Worm (Caenorhabditis elegans) whole organism, early embryonic: ENCODE results near the gene srh-38.

ENCODE experiments used
- B0310.2 ChIP-seq: sonication (generic microtip); optimal IDR thresholded peaks from 2 replicates; lab custom pipeline; 2016; ENCODE audit warnings: mild to moderate bottlenecking, missing genetic modification characterization, missing compliant biosample characterization
- F13C5.2 ChIP-seq: sonication (generic microtip); optimal IDR thresholded peaks from 2 replicates; lab custom pipeline; 2017; ENCODE audit warnings: mild to moderate bottlenecking, missing genetic modification characterization, inconsistent platforms, missing compliant biosample characterization
- aly-1 ChIP-seq: sonication (generic microtip); optimal IDR thresholded peaks from 2 replicates; lab custom pipeline; 2016; ENCODE audit warnings: missing genetic modification characterization, missing compliant biosample characterization
- ama-1 ChIP-seq: fragments of 150-350 bp; optimal IDR thresholded peaks from 2 replicates; lab custom pipeline; 2014
- ceh-13 ChIP-seq: fragments of 200-800 bp; sonication (Bioruptor generic); optimal IDR thresholded peaks from 2 replicates; lab custom pipeline; 2018; ENCODE audit warnings: mild to moderate bottlenecking, missing genetic modification characterization, missing compliant biosample characterization
- ceh-36 ChIP-seq: sonication (generic microtip); optimal IDR thresholded peaks from 2 replicates; lab custom pipeline; 2016; ENCODE audit warnings: missing genetic modification characterization, inconsistent platforms, missing compliant biosample characterization
- ets-7 ChIP-seq: sonication (generic microtip); optimal IDR thresholded peaks from 2 replicates; lab custom pipeline; 2016; ENCODE audit warnings: missing genotype, missing genetic modification characterization, missing compliant biosample characterization
- flt-1 ChIP-seq: fragments of 200-800 bp; sonication (Bioruptor generic); IDR thresholded peaks from 2 replicates; pipeline ENCODE4 v1.3.6; 2022; ENCODE audit warnings: missing genetic modification characterization, missing compliant biosample characterization
- hmbx-1 ChIP-seq: sonication (generic microtip); optimal IDR thresholded peaks from 2 replicates; lab custom pipeline; 2016; ENCODE audit warnings: mild to moderate bottlenecking, missing genetic modification characterization, missing compliant biosample characterization
- hmg-4 ChIP-seq: fragments of 200-800 bp; sonication (Bioruptor generic); optimal IDR thresholded peaks from 2 replicates; lab custom pipeline; 2018; ENCODE audit warnings: mild to moderate bottlenecking, missing genetic modification characterization, missing compliant biosample characterization
- hnd-1 ChIP-seq: sonication (generic microtip); optimal IDR thresholded peaks from 2 replicates; lab custom pipeline; 2016; ENCODE audit warnings: missing genetic modification characterization, missing compliant biosample characterization
- pes-1 ChIP-seq: fragments of 200-800 bp; sonication (Bioruptor generic); IDR thresholded peaks from 2 replicates; pipeline ENCODE4 v1.3.6; 2022; ENCODE audit warnings: missing genetic modification reagents, missing genetic modification characterization, missing compliant biosample characterization
- scrt-1 ChIP-seq: fragments of 200-800 bp; sonication (Bioruptor generic); IDR thresholded peaks from 2 replicates; pipeline ENCODE4 v1.3.6; 2022; ENCODE audit warnings: missing genetic modification characterization, missing compliant biosample characterization
- sea-1 ChIP-seq: fragments of 200-800 bp; sonication (Bioruptor generic); conservative IDR thresholded peaks from 2 replicates; pipeline ENCODE4 v1.3.6; 2022; ENCODE audit warnings: missing genetic modification characterization, missing compliant biosample characterization
- tbx-11 ChIP-seq: fragments of 200-800 bp; sonication (Bioruptor generic); IDR thresholded peaks from 2 replicates; pipeline ENCODE4 v1.3.6; 2022; ENCODE audit warnings: missing genetic modification characterization, missing compliant biosample characterization
- tbx-37 ChIP-seq: fragments of 200-800 bp; sonication (Bioruptor generic); conservative IDR thresholded peaks from 2 replicates; pipeline ENCODE4 v1.3.6; 2022; ENCODE audit warnings: missing genetic modification reagents, missing genetic modification characterization, missing compliant biosample characterization
- tra-4 ChIP-seq: sonication (generic microtip); optimal IDR thresholded peaks from 2 replicates; lab custom pipeline; 2017; ENCODE audit warnings: missing genetic modification characterization, missing compliant biosample characterization

The srh-38 gene

ce11 chrV:2903227-2903626 lies 19.3 kb downstream of the srh-38 start, which contains the start of gene C31B8.7:
C31B8.7 (minus strand) TSS chrV:2903327.
- no peak for TF ChIP-seq sea-1 (GFP tag; lab: Robert Waterston, UW)
- TF ChIP-seq ama-1 (lab: Kevin White, UChicago), result no peak
- no peak for TF ChIP-seq B0310.2
- TF ChIP-seq ets-7, result no peak
- no peak for TF ChIP-seq tbx-37
- TF ChIP-seq flt-1 (GFP tag; lab: Robert Waterston, UW), result no peak
- no peak for TF ChIP-seq pes-1 (GFP tag; lab: Robert Waterston, UW)

- TF ChIP-seq B0310.2, result no peak
- no peak for TF ChIP-seq hmg-4
- TF ChIP-seq sea-1 (GFP tag; lab: Robert Waterston, UW), result no peak
- no peak for TF ChIP-seq hnd-1 (tag; lab: Kevin White, UChicago)
- TF ChIP-seq ama-1 (lab: Kevin White, UChicago), result no peak
- no peak for TF ChIP-seq hmbx-1 (tag; lab: Kevin White, UChicago)
- TF ChIP-seq flt-1 (GFP tag; lab: Robert Waterston, UW), result no peak
- no peak for TF ChIP-seq tbx-11 (GFP tag; lab: Robert Waterston, UW)
- no peak for TF ChIP-seq F13C5.2 (tag; lab: Kevin White, UChicago)
Measured at ce11 chrV:2899867-2900266, 22.6 kb downstream of the srh-38 start, which contains the start of gene str-46. str-46 (minus strand) TSS chrV:2899967.

- no peak for TF ChIP-seq flt-1 (GFP tag; lab: Robert Waterston, UW)
Measured at ce11 chrV:2896198-2896660, 26.3 kb downstream of the srh-38 start, which contains the start of gene pals-32. pals-32 (plus strand) TSS chrV:2896610.

- no peak for TF ChIP-seq ets-7
- no peak for TF ChIP-seq hnd-1 (tag; lab: Kevin White, UChicago)
- TF ChIP-seq hmbx-1 (tag; lab: Kevin White, UChicago), result no peak
- no peak for TF ChIP-seq sea-1 (GFP tag; lab: Robert Waterston, UW)
- TF ChIP-seq hmg-4, result no peak
- TF ChIP-seq tra-4 (tag; lab: Kevin White, UChicago), result no peak
- no peak for TF ChIP-seq scrt-1 (GFP tag; lab: Robert Waterston, UW)
- TF ChIP-seq tbx-11 (GFP tag; lab: Robert Waterston, UW), result no peak
- TF ChIP-seq flt-1 (GFP tag; lab: Robert Waterston, UW), result no peak
- TF ChIP-seq tbx-37, result no peak
- no peak for TF ChIP-seq F13C5.2 (tag; lab: Kevin White, UChicago)
- TF ChIP-seq ceh-36 (tag; lab: Kevin White, UChicago), result no peak
- no peak for TF ChIP-seq ceh-13 (GFP tag; lab: Kevin White, UChicago)
Measured at ce11 chrV:2892976-2893375, 29.5 kb downstream of the srh-38 start, which contains the start of gene srh-127. srh-127 (plus strand) TSS chrV:2893276.

ce11 chrV:2891927-2892326 lies 30.6 kb downstream of the srh-38 start, which contains the start of gene F37B4.15:
F37B4.15 (plus strand) TSS chrV:2892227.
- TF ChIP-seq ceh-13 (GFP tag; lab: Kevin White, UChicago), result no peak
- no peak for TF ChIP-seq sea-1 (GFP tag; lab: Robert Waterston, UW)
- TF ChIP-seq hmg-4, result no peak
- no peak for TF ChIP-seq ceh-36 (tag; lab: Kevin White, UChicago)
- no peak for TF ChIP-seq F13C5.2 (tag; lab: Kevin White, UChicago)

- TF ChIP-seq sea-1 (GFP tag; lab: Robert Waterston, UW) (no peak), ceh-13 (GFP tag; lab: Kevin White, UChicago) (no peak), tra-4 (tag; lab: Kevin White, UChicago) (no peak), flt-1 (GFP tag; lab: Robert Waterston, UW) (no peak), hmg-4 (no peak), pes-1 (GFP tag; lab: Robert Waterston, UW) (no peak), ama-1 (lab: Kevin White, UChicago) (no peak)
Measured at ce11 chrV:2888681-2889080, 33.8 kb downstream of the srh-38 start, which contains the start of gene srw-4. srw-4 (minus strand) TSS chrV:2888781.

- TF ChIP-seq ama-1 (lab: Kevin White, UChicago), result no peak
- TF ChIP-seq tbx-37, result no peak
- TF ChIP-seq B0310.2, result no peak
- TF ChIP-seq tra-4 (tag; lab: Kevin White, UChicago), result no peak
- TF ChIP-seq hmg-4, result no peak
- TF ChIP-seq hnd-1 (tag; lab: Kevin White, UChicago), result no peak
- TF ChIP-seq ceh-13 (GFP tag; lab: Kevin White, UChicago), result no peak
- TF ChIP-seq tbx-11 (GFP tag; lab: Robert Waterston, UW), result no peak
- TF ChIP-seq sea-1 (GFP tag; lab: Robert Waterston, UW), result no peak
- no peak for TF ChIP-seq hmbx-1 (tag; lab: Kevin White, UChicago)
- no peak for TF ChIP-seq ets-7
- no peak for TF ChIP-seq scrt-1 (GFP tag; lab: Robert Waterston, UW)
- no peak for TF ChIP-seq pes-1 (GFP tag; lab: Robert Waterston, UW)
Measured at ce11 chrV:2888265-2888664, 34.2 kb downstream of the srh-38 start.

ce11 chrV:2884411-2884810 lies 38.1 kb downstream of the srh-38 start, which contains the start of gene sre-24:
sre-24 (plus strand) TSS chrV:2884711.
- no peak for TF ChIP-seq hmg-4
- no peak for TF ChIP-seq hmbx-1 (tag; lab: Kevin White, UChicago)
- TF ChIP-seq flt-1 (GFP tag; lab: Robert Waterston, UW), result no peak
- TF ChIP-seq sea-1 (GFP tag; lab: Robert Waterston, UW), result no peak
- TF ChIP-seq F13C5.2 (tag; lab: Kevin White, UChicago), result no peak
- no peak for TF ChIP-seq ets-7
- TF ChIP-seq tbx-37, result no peak
- no peak for TF ChIP-seq ceh-36 (tag; lab: Kevin White, UChicago)
- TF ChIP-seq hnd-1 (tag; lab: Kevin White, UChicago), result no peak
- TF ChIP-seq tbx-11 (GFP tag; lab: Robert Waterston, UW), result no peak
- no peak for TF ChIP-seq ama-1 (lab: Kevin White, UChicago)
- TF ChIP-seq pes-1 (GFP tag; lab: Robert Waterston, UW), result no peak
- TF ChIP-seq B0310.2, result no peak
- no peak for TF ChIP-seq aly-1
- no peak for TF ChIP-seq ceh-13 (GFP tag; lab: Kevin White, UChicago)
- no peak for TF ChIP-seq tra-4 (tag; lab: Kevin White, UChicago)
- TF ChIP-seq scrt-1 (GFP tag; lab: Robert Waterston, UW), result no peak
